Worm (Caenorhabditis elegans) whole organism, early embryonic: Measurements from ENCODE around the gene srh-288.

Experiments used
- B0310.2 ChIP-seq: sonication (generic microtip); optimal IDR thresholded peaks from 2 replicates; lab custom pipeline; 2016; ENCODE audit warnings: mild to moderate bottlenecking, missing genetic modification characterization, missing compliant biosample characterization
- aly-1 ChIP-seq: sonication (generic microtip); optimal IDR thresholded peaks from 2 replicates; lab custom pipeline; 2016; ENCODE audit warnings: missing genetic modification characterization, missing compliant biosample characterization
- ama-1 ChIP-seq: fragments of 150-350 bp; optimal IDR thresholded peaks from 2 replicates; lab custom pipeline; 2014
- flt-1 ChIP-seq: fragments of 200-800 bp; sonication (Bioruptor generic); IDR thresholded peaks from 2 replicates; pipeline ENCODE4 v1.3.6; 2022; ENCODE audit warnings: missing genetic modification characterization, missing compliant biosample characterization
- hmg-4 ChIP-seq: fragments of 200-800 bp; sonication (Bioruptor generic); optimal IDR thresholded peaks from 2 replicates; lab custom pipeline; 2018; ENCODE audit warnings: mild to moderate bottlenecking, missing genetic modification characterization, missing compliant biosample characterization
- hnd-1 ChIP-seq: sonication (generic microtip); optimal IDR thresholded peaks from 2 replicates; lab custom pipeline; 2016; ENCODE audit warnings: missing genetic modification characterization, missing compliant biosample characterization
- sea-1 ChIP-seq: fragments of 200-800 bp; sonication (Bioruptor generic); conservative IDR thresholded peaks from 2 replicates; pipeline ENCODE4 v1.3.6; 2022; ENCODE audit warnings: missing genetic modification characterization, missing compliant biosample characterization
- tbx-11 ChIP-seq: fragments of 200-800 bp; sonication (Bioruptor generic); IDR thresholded peaks from 2 replicates; pipeline ENCODE4 v1.3.6; 2022; ENCODE audit warnings: missing genetic modification characterization, missing compliant biosample characterization
- tra-4 ChIP-seq: sonication (generic microtip); optimal IDR thresholded peaks from 2 replicates; lab custom pipeline; 2017; ENCODE audit warnings: missing genetic modification characterization, missing compliant biosample characterization

DNA sequence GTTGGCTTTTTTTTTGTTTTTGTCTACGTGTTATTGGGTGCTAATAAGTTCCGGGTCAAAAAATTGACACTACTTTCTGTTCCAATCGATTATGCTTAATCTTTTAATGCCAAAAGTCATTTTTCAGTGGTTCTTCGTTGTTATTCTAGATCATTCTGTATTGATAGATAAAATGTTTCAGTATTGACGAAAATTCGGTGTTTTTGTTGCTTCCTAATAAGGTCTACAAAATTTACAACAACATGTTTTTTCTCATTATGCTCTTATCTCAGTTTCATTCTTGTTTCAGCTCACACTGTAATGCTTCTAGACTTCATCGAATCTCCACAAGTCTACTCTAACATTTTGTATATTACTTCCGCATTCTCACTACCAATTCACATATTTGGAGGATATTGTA lies 35.8 kb upstream of the srh-288 start, which contains the start of gene srh-303:
- TF ChIP-seq ama-1 (lab: Kevin White, UChicago) (no peak), sea-1 (GFP tag; lab: Robert Waterston, UW) (no peak), flt-1 (GFP tag; lab: Robert Waterston, UW) (no peak), hmg-4 (GFP tag; lab: Kevin White, UChicago) (no peak), aly-1 (no peak), hnd-1 (tag; lab: Kevin White, UChicago) (no peak), tra-4 (no peak), B0310.2 (tag; lab: Kevin White, UChicago) (no peak), tbx-11 (no peak)
